Worm (Caenorhabditis elegans): ENCODE results near the gene F41C3.11.

DNA sequence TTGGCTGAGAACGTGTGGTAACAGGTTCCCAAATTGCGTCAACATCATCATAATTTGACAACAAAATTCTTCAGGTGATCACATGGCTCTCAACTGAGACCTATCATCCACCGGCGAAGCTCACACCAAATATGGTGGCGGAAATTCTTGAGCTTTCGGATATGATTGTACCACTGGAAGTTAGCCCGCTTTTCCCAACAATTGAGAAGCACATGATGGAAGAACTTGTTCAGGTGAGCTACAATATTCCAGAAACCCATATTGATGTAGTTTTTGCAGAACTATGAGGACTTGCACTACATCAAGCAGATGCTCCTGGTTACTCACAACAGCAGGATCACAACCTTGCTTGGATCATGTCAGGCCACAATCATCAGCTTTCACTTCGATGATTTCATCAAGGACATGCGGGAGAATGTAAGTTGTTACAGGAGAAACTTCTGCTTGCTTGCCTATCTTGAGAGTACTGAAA, 18.5 kb upstream of the F41C3.11 start, which contains the start of gene F41C3.1:
- TF ChIP-seq F16B12.6 (tag; optimal IDR thresholded peaks at IDR 0.05) (no peak), nhr-76 (tag; optimal IDR thresholded peaks at IDR 0.05) (no peak), aly-2 (tag; optimal IDR thresholded peaks at IDR 0.05) (no peak), unc-130 (tag; optimal IDR thresholded peaks at IDR 0.05) (no peak), tlp-1 (tag; optimal IDR thresholded peaks at IDR 0.05) (no peak), unc-62 (GFP tag; optimal IDR thresholded peaks at IDR 0.05) (no peak)
